Worm (Caenorhabditis elegans): ENCODE results near the gene mecr-1.

mecr-1 gene

ce11 chrII:13199674-13200215, 12.6 kb upstream of the mecr-1 start, which contains the start of gene btf-1 (continued):
- TF ChIP-seq ceh-100 (GFP tag; IDR thresholded peaks at IDR 0.05), result peak; percentile 97
- peak; percentile 47 for TF ChIP-seq ceh-27 (GFP tag; optimal IDR thresholded peaks at IDR 0.05)
- peak; percentile 76 for TF ChIP-seq hrde-1 (tag; optimal IDR thresholded peaks at IDR 0.05; ENCODE audit: borderline replicate concordance)
- no peak for TF ChIP-seq hsf-1 (GFP tag; IDR thresholded peaks at IDR 0.05)
- no peak for TF ChIP-seq madf-3 (GFP tag; IDR thresholded peaks at IDR 0.05)
- peak; percentile 30; the same call in 1 of the 2 replicates for TF ChIP-seq ceh-91 (GFP tag; IDR thresholded peaks at IDR 0.05)
- no peak for TF ChIP-seq nfya-1 (tag; optimal IDR thresholded peaks at IDR 0.05; ENCODE audit: borderline replicate concordance, insufficient read depth)
- peak; percentile 19 for TF ChIP-seq pha-4 (tag; optimal IDR thresholded peaks at IDR 0.05)
- TF ChIP-seq ekl-4 (GFP tag; IDR thresholded peaks at IDR 0.05), result peak; percentile 74
- TF ChIP-seq nhr-120 (GFP tag; IDR thresholded peaks at IDR 0.05), result no peak
- TF ChIP-seq rcor-1 (GFP tag; IDR thresholded peaks at IDR 0.05), result 0 out of 2 replicates have a peak, but pooled peaks have one; percentile 36
- TF ChIP-seq ztf-25 (GFP tag; IDR thresholded peaks at IDR 0.05), result no peak
- no peak for TF ChIP-seq ztf-3 (GFP tag; optimal IDR thresholded peaks at IDR 0.05)
- no peak for TF ChIP-seq zfh-2 (GFP tag; conservative IDR thresholded peaks at IDR 0.05)
- TF ChIP-seq K12H6.12 (tag; optimal IDR thresholded peaks at IDR 0.05), result peak; percentile 88
- no peak for TF ChIP-seq dpff-1 (tag; optimal IDR thresholded peaks at IDR 0.05)
- no peak for TF ChIP-seq Y79H2A.3 (GFP tag; conservative IDR thresholded peaks at IDR 0.05)
- TF ChIP-seq repo-1 (tag; optimal IDR thresholded peaks at IDR 0.05), result peak; percentile 65
- TF ChIP-seq dox-1 (GFP tag; IDR thresholded peaks at IDR 0.05), result peak; percentile 82
- no peak for TF ChIP-seq ztf-6 (GFP tag; IDR thresholded peaks at IDR 0.05)
- peak; percentile 64 for TF ChIP-seq unc-130 (GFP tag; optimal IDR thresholded peaks at IDR 0.05)
- no peak for TF ChIP-seq F49E8.2 (tag; optimal IDR thresholded peaks at IDR 0.05; ENCODE audit: insufficient read depth)
- no peak for TF ChIP-seq snpc-4 (GFP tag; optimal IDR thresholded peaks at IDR 0.05)
- TF ChIP-seq snpc-4 (tag; optimal IDR thresholded peaks at IDR 0.05), result peak in 2 of 4 experiments; percentile 48 to 67
- peak; percentile 62 for TF ChIP-seq ccch-3 (GFP tag; optimal IDR thresholded peaks at IDR 0.05)
- TF ChIP-seq C06A6.2 (GFP tag; conservative IDR thresholded peaks at IDR 0.05), result peak; percentile 55; the same call in 1 of the 2 replicates
- TF ChIP-seq egl-44 (GFP tag; IDR thresholded peaks at IDR 0.05), result no peak
- no peak for TF ChIP-seq egl-18 (GFP tag; IDR thresholded peaks at IDR 0.05)
- TF ChIP-seq mes-4 (tag; optimal IDR thresholded peaks at IDR 0.05), result no peak
- no peak for TF ChIP-seq ceh-79 (tag; optimal IDR thresholded peaks at IDR 0.05)
- no peak for TF ChIP-seq him-1 (tag; optimal IDR thresholded peaks at IDR 0.05)
- TF ChIP-seq rec-8 (tag; optimal IDR thresholded peaks at IDR 0.05), result peak in 1 of 2 experiments; percentile 27
- peak; percentile 95 for TF ChIP-seq mcd-1 (GFP tag; IDR thresholded peaks at IDR 0.05)
- peak; percentile 78 for TF ChIP-seq B0336.3 (GFP tag; IDR thresholded peaks at IDR 0.05)
- TF ChIP-seq ets-4 (GFP tag; optimal IDR thresholded peaks at IDR 0.05), result no peak
- peak; percentile 39 for TF ChIP-seq somi-1 (GFP tag; optimal IDR thresholded peaks at IDR 0.05)
- peak in 1 of 3 experiments; percentile 86 for TF ChIP-seq lin-35 (GFP tag; optimal IDR thresholded peaks at IDR 0.05)
- no peak for TF ChIP-seq lin-26 (GFP tag; IDR thresholded peaks at IDR 0.05)
- TF ChIP-seq mxl-1 (tag; optimal IDR thresholded peaks at IDR 0.05), result no peak
- TF ChIP-seq cebp-1 (GFP tag; IDR thresholded peaks at IDR 0.05), result no peak
- peak; percentile 73 for TF ChIP-seq cebp-1 (tag; optimal IDR thresholded peaks at IDR 0.05)
- no peak for TF ChIP-seq hlh-12 (tag; optimal IDR thresholded peaks at IDR 0.05)
- TF ChIP-seq pbrm-1 (GFP tag; IDR thresholded peaks at IDR 0.05), result peak; percentile 55; the same call in 1 of the 2 replicates
- TF ChIP-seq T07F8.4 (tag; optimal IDR thresholded peaks at IDR 0.05), result peak; percentile 18
- no peak for TF ChIP-seq tbx-9 (tag; optimal IDR thresholded peaks at IDR 0.05; ENCODE audit: borderline replicate concordance)
- peak; percentile 50 for TF ChIP-seq tlf-1 (GFP tag; optimal IDR thresholded peaks at IDR 0.05)
- peak; percentile 20 for TF ChIP-seq lsy-27 (tag; optimal IDR thresholded peaks at IDR 0.05; ENCODE audit: borderline replicate concordance, insufficient read depth)
- TF ChIP-seq ztf-22 (GFP tag; optimal IDR thresholded peaks at IDR 0.05), result no peak

All from whole organism, young adult.